Worm (Caenorhabditis elegans) whole organism, late embryonic: ENCODE data around the gene npp-3.
A peak's percentile ranks its signal among the peaks of the same experiment; 100 is the strongest.

Experiments
- F13H6.1 ChIP-seq: sonication (generic microtip); optimal IDR thresholded peaks from 2 replicates; lab custom pipeline; 2016; ENCODE audit warnings: missing genetic modification characterization, missing compliant biosample characterization
- K09A11.1 ChIP-seq: sonication (generic microtip); optimal IDR thresholded peaks from 2 replicates; lab custom pipeline; 2017; ENCODE audit warnings: antibody characterized with exemption, mild to moderate bottlenecking, missing genetic modification characterization, missing compliant biosample characterization; ENCODE audit not compliant: insufficient read depth
- T23F11.4 ChIP-seq: fragments of 200-800 bp; sonication (Bioruptor generic); optimal IDR thresholded peaks from 2 replicates; lab custom pipeline; 2018; ENCODE audit warnings: mild to moderate bottlenecking, missing genetic modification characterization, missing compliant biosample characterization
- Y22D7AL.16 ChIP-seq: sonication (generic microtip); optimal IDR thresholded peaks from 2 replicates; lab custom pipeline; 2016; ENCODE audit warnings: missing genetic modification characterization, missing compliant biosample characterization
- ahr-1 ChIP-seq: sonication (generic microtip); optimal IDR thresholded peaks from 2 replicates; lab custom pipeline; 2016; ENCODE audit warnings: missing genetic modification characterization, missing compliant biosample characterization
- ama-1 ChIP-seq: fragments of 150-350 bp; optimal IDR thresholded peaks from 2 replicates; lab custom pipeline; 2014
- ceh-14 ChIP-seq: sonication (generic microtip); optimal IDR thresholded peaks from 2 replicates; lab custom pipeline; 2016; ENCODE audit warnings: missing genotype, missing genetic modification characterization, missing compliant biosample characterization
- ceh-19 ChIP-seq: fragments of 200-800 bp; sonication (Bioruptor generic); optimal IDR thresholded peaks from 2 replicates; lab custom pipeline; 2018; ENCODE audit warnings: mild to moderate bottlenecking, missing genetic modification characterization, missing compliant biosample characterization
- ceh-22 ChIP-seq: sonication (generic microtip); optimal IDR thresholded peaks from 2 replicates; lab custom pipeline; 2017; ENCODE audit warnings: missing biosample characterization, missing genetic modification characterization
- ceh-24 ChIP-seq: sonication (generic microtip); optimal IDR thresholded peaks from 2 replicates; lab custom pipeline; 2016; ENCODE audit warnings: mild to moderate bottlenecking, missing genetic modification characterization, missing compliant biosample characterization
- ceh-30 ChIP-seq: fragments of 150-350 bp; optimal IDR thresholded peaks from 2 replicates; lab custom pipeline; 2014; ENCODE audit warnings: missing biosample characterization, missing genetic modification characterization
- ceh-31 ChIP-seq: sonication (generic microtip); optimal IDR thresholded peaks from 2 replicates; lab custom pipeline; 2016; ENCODE audit warnings: missing genetic modification characterization, missing compliant biosample characterization
- ceh-45 ChIP-seq: fragments of 200-800 bp; sonication (Bioruptor generic); IDR thresholded peaks from 2 replicates; pipeline ENCODE4 v1.3.6; 2022; ENCODE audit warnings: missing genetic modification reagents, missing genetic modification characterization, missing compliant biosample characterization
- ceh-48 ChIP-seq: sonication (generic microtip); optimal IDR thresholded peaks from 2 replicates; lab custom pipeline; 2016; ENCODE audit warnings: missing genetic modification characterization, inconsistent platforms, missing compliant biosample characterization
- che-1 ChIP-seq: sonication (generic microtip); optimal IDR thresholded peaks from 2 replicates; lab custom pipeline; 2016; ENCODE audit warnings: mild to moderate bottlenecking, missing genetic modification characterization, missing compliant biosample characterization
- dmd-4 ChIP-seq: sonication (generic microtip); optimal IDR thresholded peaks from 2 replicates; lab custom pipeline; 2016; ENCODE audit warnings: borderline replicate concordance, missing genetic modification characterization, missing compliant biosample characterization
- dve-1 ChIP-seq: sonication (generic microtip); optimal IDR thresholded peaks from 2 replicates; lab custom pipeline; 2017; ENCODE audit warnings: antibody characterized with exemption, mild to moderate bottlenecking, missing genetic modification characterization, missing compliant biosample characterization
- elt-4 ChIP-seq: sonication (generic microtip); optimal IDR thresholded peaks from 2 replicates; lab custom pipeline; 2016; ENCODE audit warnings: missing genetic modification characterization, missing compliant biosample characterization
- ets-4 ChIP-seq: sonication (generic microtip); optimal IDR thresholded peaks from 2 replicates; lab custom pipeline; 2016; ENCODE audit warnings: missing genetic modification characterization, missing compliant biosample characterization
- eyg-1 ChIP-seq: sonication (generic microtip); optimal IDR thresholded peaks from 2 replicates; lab custom pipeline; 2016; ENCODE audit warnings: missing genotype, missing genetic modification characterization, missing compliant biosample characterization
- fax-1 ChIP-seq: sonication (generic microtip); optimal IDR thresholded peaks from 2 replicates; lab custom pipeline; 2016; ENCODE audit warnings: missing genotype, missing genetic modification characterization, missing compliant biosample characterization
- gmeb-2 ChIP-seq: sonication (generic microtip); optimal IDR thresholded peaks from 2 replicates; lab custom pipeline; 2016; ENCODE audit warnings: missing genetic modification characterization, inconsistent platforms, missing compliant biosample characterization
- hlh-13 ChIP-seq: fragments of 200-800 bp; sonication (Bioruptor generic); optimal IDR thresholded peaks from 2 replicates; lab custom pipeline; 2018; ENCODE audit warnings: mild to moderate bottlenecking, missing genetic modification characterization, missing compliant biosample characterization
- hlh-15 ChIP-seq: sonication (generic microtip); optimal IDR thresholded peaks from 2 replicates; lab custom pipeline; 2016; ENCODE audit warnings: missing genetic modification characterization, missing compliant biosample characterization
- hlh-30 ChIP-seq: sonication (generic microtip); optimal IDR thresholded peaks from 2 replicates; lab custom pipeline; 2017; ENCODE audit warnings: antibody characterized with exemption, missing genetic modification characterization, missing compliant biosample characterization; ENCODE audit not compliant: insufficient read depth
- lim-6 ChIP-seq: sonication (generic microtip); optimal IDR thresholded peaks from 2 replicates; lab custom pipeline; 2016; ENCODE audit warnings: missing genetic modification characterization, missing compliant biosample characterization
- lin-11 ChIP-seq: fragments of 200-800 bp; sonication (Bioruptor generic); optimal IDR thresholded peaks from 2 replicates; lab custom pipeline; 2018; ENCODE audit warnings: mild to moderate bottlenecking, missing genetic modification characterization, missing compliant biosample characterization
- mec-3 ChIP-seq: sonication (generic microtip); optimal IDR thresholded peaks from 2 replicates; lab custom pipeline; 2016; ENCODE audit warnings: borderline replicate concordance, missing genetic modification characterization, missing compliant biosample characterization
- odd-2 ChIP-seq: sonication (generic microtip); optimal IDR thresholded peaks from 2 replicates; lab custom pipeline; 2017; ENCODE audit warnings: antibody characterized with exemption, mild to moderate bottlenecking, missing genetic modification characterization, missing compliant biosample characterization
- pag-3 ChIP-seq: sonication (generic microtip); optimal IDR thresholded peaks from 2 replicates; lab custom pipeline; 2016; ENCODE audit warnings: missing compliant biosample characterization, missing genetic modification characterization, borderline replicate concordance
- pha-2 ChIP-seq: sonication (generic microtip); optimal IDR thresholded peaks from 2 replicates; lab custom pipeline; 2017; ENCODE audit warnings: mild to moderate bottlenecking, missing genetic modification characterization, missing compliant biosample characterization
- pqm-1 ChIP-seq: sonication (generic microtip); optimal IDR thresholded peaks from 2 replicates; lab custom pipeline; 2016; ENCODE audit warnings: missing genetic modification characterization, missing compliant biosample characterization
- ref-2 ChIP-seq: sonication (generic microtip); optimal IDR thresholded peaks from 2 replicates; lab custom pipeline; 2016; ENCODE audit warnings: missing genetic modification characterization, missing compliant biosample characterization
- sox-2 ChIP-seq: fragments of 200-800 bp; sonication (Bioruptor generic); IDR thresholded peaks from 2 replicates; pipeline ENCODE4 v1.3.6; 2022; ENCODE audit warnings: missing genetic modification reagents, missing genetic modification characterization, missing compliant biosample characterization
- tbx-2 ChIP-seq: sonication (generic microtip); optimal IDR thresholded peaks from 2 replicates; lab custom pipeline; 2016; ENCODE audit warnings: missing genetic modification characterization, missing compliant biosample characterization
- tbx-7 ChIP-seq: sonication (generic microtip); optimal IDR thresholded peaks from 2 replicates; lab custom pipeline; 2016; ENCODE audit warnings: missing genotype, missing genetic modification characterization, missing compliant biosample characterization
- unc-42 ChIP-seq: sonication (generic microtip); optimal IDR thresholded peaks from 2 replicates; lab custom pipeline; 2016; ENCODE audit warnings: missing genotype, missing genetic modification characterization, missing compliant biosample characterization
- unc-55 ChIP-seq: sonication (generic microtip); optimal IDR thresholded peaks from 2 replicates; lab custom pipeline; 2017; ENCODE audit warnings: missing biosample characterization, missing genetic modification reagents, missing genetic modification characterization
- ztf-16 ChIP-seq: sonication (generic microtip); optimal IDR thresholded peaks from 2 replicates; lab custom pipeline; 2017; ENCODE audit warnings: missing genetic modification characterization, missing compliant biosample characterization

Gene npp-3

ce11 chrII:11832475-11832874, 42.1 kb downstream of the npp-3 start, which contains the start of gene clec-144:
Gene clec-144 (minus strand): TSS chrII:11832575.
- TF ChIP-seq ahr-1 (no peak), gmeb-2 (tag; lab: Kevin White, UChicago) (no peak), che-1 (tag; lab: Kevin White, UChicago) (no peak), eyg-1 (no peak), odd-2 (no peak), ceh-19 (GFP tag; lab: Kevin White, UChicago) (no peak), ceh-31 (tag; lab: Kevin White, UChicago) (no peak), hlh-15 (tag; lab: Kevin White, UChicago) (no peak), ceh-48 (tag; lab: Kevin White, UChicago) (no peak), F13H6.1 (tag; lab: Kevin White, UChicago) (no peak), ceh-24 (tag; lab: Kevin White, UChicago) (no peak), lin-11 (no peak), pag-3 (tag; lab: Kevin White, UChicago) (no peak), ztf-16 (tag; lab: Kevin White, UChicago) (no peak), ama-1 (no peak), mec-3 (no peak), Y22D7AL.16 (tag; lab: Kevin White, UChicago) (no peak)

DNA sequence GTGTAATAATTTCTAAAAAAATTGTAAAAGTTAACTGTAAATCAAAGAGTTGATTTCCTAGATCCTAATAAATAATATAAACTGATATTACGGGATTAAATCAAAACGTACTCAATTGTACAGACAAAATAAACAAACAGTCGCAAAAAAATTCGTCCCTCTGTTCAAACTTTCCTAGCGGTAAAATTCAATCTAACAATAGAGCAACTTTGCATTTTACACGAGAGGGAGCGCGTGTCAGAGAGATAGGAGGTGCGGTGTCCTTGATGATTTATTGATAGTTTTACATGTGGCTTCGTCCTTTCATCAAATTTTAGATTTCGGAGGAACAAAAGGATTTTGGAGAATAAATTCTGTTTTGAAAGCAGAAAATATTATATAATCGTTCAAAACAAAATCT, 44.0 kb downstream of the npp-3 start:
- peak; percentile 16 for TF ChIP-seq unc-55 (GFP tag; lab: Kevin White, UChicago)
- TF ChIP-seq sox-2 (GFP tag; lab: Robert Waterston, UW), result no peak

- TF ChIP-seq ceh-22 (tag; lab: Kevin White, UChicago), result no peak
- no peak for TF ChIP-seq ztf-16 (tag; lab: Kevin White, UChicago)
- no peak for TF ChIP-seq hlh-30 (tag; lab: Kevin White, UChicago)
- TF ChIP-seq lim-6 (tag; lab: Kevin White, UChicago), result no peak
- TF ChIP-seq hlh-13 (GFP tag; lab: Kevin White, UChicago), result no peak
- TF ChIP-seq fax-1 (tag; lab: Kevin White, UChicago), result no peak
- TF ChIP-seq elt-4 (tag; lab: Kevin White, UChicago), result no peak
- TF ChIP-seq mec-3, result no peak
- no peak for TF ChIP-seq ref-2
- no peak for TF ChIP-seq ceh-31 (tag; lab: Kevin White, UChicago)
Observed at ce11 chrII:11829920-11830319, 44.7 kb downstream of the npp-3 start, which contains the start of gene pes-5. Gene pes-5 (minus strand): TSS chrII:11830020.

DNA sequence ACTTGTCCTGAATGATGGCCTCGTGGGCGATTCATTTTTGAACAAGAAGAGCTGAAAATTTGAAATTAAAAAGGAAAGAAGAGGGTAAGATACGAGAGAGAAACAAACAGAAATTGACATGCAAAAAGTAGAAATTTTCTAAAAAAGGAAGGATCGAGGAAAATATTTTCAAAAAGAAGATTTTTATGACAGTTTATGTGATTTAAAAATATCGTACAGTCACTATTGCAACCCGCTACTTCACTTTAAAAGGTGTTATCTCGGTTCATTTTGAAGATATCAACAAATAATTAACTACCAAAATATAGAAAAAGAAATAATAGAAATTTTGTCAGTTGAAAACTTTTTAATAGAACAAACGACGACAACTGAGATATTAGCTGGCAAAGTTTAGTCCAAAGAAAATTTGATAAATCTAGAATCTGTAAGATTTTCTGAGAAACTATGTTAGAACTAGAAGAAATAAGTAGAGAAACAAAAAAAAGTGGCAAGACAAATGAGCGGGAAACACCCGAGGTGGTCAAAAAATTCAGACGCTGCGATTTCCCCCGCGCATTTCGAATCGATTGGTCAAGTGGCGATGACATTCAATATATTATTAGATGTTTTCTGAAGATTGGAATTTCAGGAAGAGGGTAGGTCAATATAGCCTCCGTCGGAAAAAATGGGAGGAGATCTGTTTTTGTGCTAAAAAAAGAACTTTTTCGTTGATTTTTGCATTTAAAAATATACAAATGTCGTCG, 50.9 kb downstream of the npp-3 start, which contains the start of gene Y6D1A.1:
TSS of gene Y6D1A.1 (minus strand) at position 51 of the 743 bp plus-strand sequence.
- TF ChIP-seq F13H6.1 (tag; lab: Kevin White, UChicago) (no peak), unc-55 (GFP tag; lab: Kevin White, UChicago) (no peak), T23F11.4 (GFP tag; lab: Kevin White, UChicago) (no peak), ztf-16 (tag; lab: Kevin White, UChicago) (no peak), tbx-2 (tag; lab: Kevin White, UChicago) (no peak), ets-4 (tag; lab: Kevin White, UChicago) (no peak), ceh-24 (tag; lab: Kevin White, UChicago) (no peak), pha-2 (tag; lab: Kevin White, UChicago) (no peak), ceh-45 (GFP tag; lab: Robert Waterston, UW) (no peak), ceh-14 (tag; lab: Kevin White, UChicago) (no peak), dmd-4 (tag; lab: Kevin White, UChicago) (no peak), fax-1 (tag; lab: Kevin White, UChicago) (no peak), K09A11.1 (tag; lab: Kevin White, UChicago) (no peak), pqm-1 (tag; lab: Kevin White, UChicago) (no peak), dve-1 (tag; lab: Kevin White, UChicago) (no peak), ceh-30 (tag; lab: Kevin White, UChicago) (no peak), unc-42 (tag; lab: Kevin White, UChicago) (no peak), tbx-7 (tag; lab: Kevin White, UChicago) (no peak)
